Worm (Caenorhabditis elegans) whole organism, L4/young adult: ENCODE data around the gene twk-17.

ENCODE experiments used
- W03F9.2 ChIP-seq: fragments of 150-350 bp; optimal IDR thresholded peaks from 2 replicates; lab custom pipeline; 2014; ENCODE audit warnings: missing biosample characterization, missing genetic modification characterization
- dao-5 ChIP-seq: sonication (generic microtip); optimal IDR thresholded peaks from 2 replicates; lab custom pipeline; 2016; ENCODE audit warnings: missing genotype, missing genetic modification characterization, moderate library complexity, missing compliant biosample characterization
- him-1 ChIP-seq: sonication (generic microtip); optimal IDR thresholded peaks from 2 replicates; lab custom pipeline; 2016; ENCODE audit warnings: missing genotype, missing genetic modification reagents, missing genetic modification characterization, missing compliant biosample characterization

DNA sequence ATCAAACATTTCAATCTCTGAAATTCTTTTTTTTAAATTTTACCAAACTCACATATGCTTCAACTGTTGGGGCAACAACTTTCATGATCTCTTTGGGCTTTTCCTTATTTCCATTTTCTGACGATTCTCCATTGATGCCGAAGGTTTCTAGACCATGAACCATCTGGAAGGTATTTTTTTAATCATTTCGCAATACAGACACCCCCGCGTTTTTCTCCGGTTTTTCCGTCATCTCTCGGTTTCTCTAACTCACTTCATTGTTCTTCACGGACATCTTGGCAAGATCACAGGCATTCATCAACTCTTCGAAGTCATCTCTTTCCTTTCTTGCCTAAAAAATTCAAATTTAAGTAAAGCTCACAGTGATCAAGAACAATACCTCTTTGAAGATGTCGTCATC is 34.7 kb downstream of the twk-17 start:
- TF ChIP-seq dao-5 (tag; lab: Kevin White, UChicago) (no peak), W03F9.2 (tag; lab: Kevin White, UChicago) (no peak), him-1 (tag; lab: Kevin White, UChicago) (no peak)
